Fruit fly (Drosophila melanogaster) whole organism, embryonic: ENCODE measurements around the gene CG3815.

Experiments
- Ada2b ChIP-seq: fragments of 200-800 bp; sonication (Bioruptor generic); IDR thresholded peaks from 2 replicates; pipeline ENCODE4 v1.3.6; 2022; ENCODE audit warnings: missing biosample characterization, missing genetic modification characterization
- Adf1 ChIP-seq: fragments of 200-800 bp; sonication (Bioruptor generic); IDR thresholded peaks from 2 replicates; pipeline ENCODE4 v1.3.6; 2022; ENCODE audit warnings: missing biosample characterization, missing genetic modification characterization
- CG10366 ChIP-seq: fragments of 200-800 bp; sonication (Bioruptor generic); IDR thresholded peaks from 2 replicates; pipeline ENCODE4 v1.3.6; 2022; ENCODE audit warnings: missing biosample characterization, missing genetic modification characterization
- CG11696 ChIP-seq: fragments of 200-800 bp; sonication (Bioruptor generic); IDR thresholded peaks from 2 replicates; pipeline ENCODE4 v1.3.6; 2022; ENCODE audit warnings: missing biosample characterization, missing genetic modification characterization
- CG1602 ChIP-seq: fragments of 200-800 bp; sonication (Bioruptor generic); optimal IDR thresholded peaks from 3 replicates; lab custom pipeline; 2016; ENCODE audit warnings: missing biosample characterization, missing genetic modification characterization
- CG17359 ChIP-seq: fragments of 200-800 bp; sonication (Bioruptor generic); optimal IDR thresholded peaks from 3 replicates; lab custom pipeline; 2018; ENCODE audit warnings: missing biosample characterization, mild to moderate bottlenecking, missing genetic modification characterization, moderate library complexity
- CG1832 ChIP-seq: fragments of 200-800 bp; sonication (Bioruptor generic); optimal IDR thresholded peaks from 2 replicates; lab custom pipeline; 2017; ENCODE audit warnings: missing biosample characterization, mild to moderate bottlenecking, missing genetic modification characterization, inconsistent platforms
- CG31388 ChIP-seq: fragments of 200-800 bp; sonication (Bioruptor generic); optimal IDR thresholded peaks from 2 replicates; lab custom pipeline; 2016; ENCODE audit warnings: missing biosample characterization, missing genetic modification characterization
- CG32767 ChIP-seq: fragments of 200-800 bp; sonication (Bioruptor generic); IDR thresholded peaks from 2 replicates; pipeline ENCODE4 v1.3.6; 2022; ENCODE audit warnings: missing biosample characterization, missing genetic modification characterization
- CG3995 ChIP-seq: fragments of 200-800 bp; sonication (Bioruptor generic); optimal IDR thresholded peaks from 3 replicates; lab custom pipeline; 2016; ENCODE audit warnings: missing biosample characterization, missing genetic modification characterization
- CG43689 ChIP-seq: fragments of 200-800 bp; sonication (Bioruptor generic); IDR thresholded peaks from 2 replicates; pipeline ENCODE4 v1.3.6; 2022; ENCODE audit warnings: missing biosample characterization, missing genetic modification characterization
- CG6175 ChIP-seq: fragments of 200-800 bp; sonication (Bioruptor generic); IDR thresholded peaks from 3 replicates; pipeline ENCODE4 v1.3.6; 2022; ENCODE audit warnings: missing biosample characterization, missing genetic modification characterization
- CG6791 ChIP-seq: fragments of 200-800 bp; sonication (Bioruptor generic); IDR thresholded peaks from 3 replicates; pipeline ENCODE4 v1.3.6; 2022; ENCODE audit warnings: missing biosample characterization, missing genetic modification characterization; ENCODE audit not compliant: partially characterized antibody
- CG7745 ChIP-seq: fragments of 200-800 bp; sonication (Bioruptor generic); optimal IDR thresholded peaks from 2 replicates; lab custom pipeline; 2018; ENCODE audit warnings: missing biosample characterization, mild to moderate bottlenecking, missing genetic modification characterization, moderate library complexity
- Chrac-16 ChIP-seq: fragments of 200-800 bp; sonication (Bioruptor generic); optimal IDR thresholded peaks from 3 replicates; lab custom pipeline; 2016; ENCODE audit warnings: missing biosample characterization, missing genetic modification characterization
- D ChIP-seq, 2 experiments: fragments of 200-800 bp in 1 of 2; fragments of >200 bp in 1 of 2; sonication (Bioruptor generic) in 1 of 2; optimal IDR thresholded peaks; 2 replicates in 1 of 2; 3 replicates in 1 of 2; lab custom pipeline; 2017; ENCODE audit warnings: mild to moderate bottlenecking in 1 of 2, missing biosample characterization in 1 of 2, missing genetic modification characterization in 1 of 2, missing genetic modification reagents in 1 of 2
- Dbx ChIP-seq: fragments of 200-800 bp; sonication (Bioruptor generic); IDR thresholded peaks from 3 replicates; pipeline ENCODE4 v1.3.6; 2022; ENCODE audit warnings: missing biosample characterization, missing genetic modification characterization
- Dip3 ChIP-seq: fragments of 200-800 bp; sonication (Bioruptor generic); optimal IDR thresholded peaks from 3 replicates; lab custom pipeline; 2016; ENCODE audit warnings: missing biosample characterization, missing genetic modification characterization
- Dll ChIP-seq: fragments of 200-800 bp; sonication (Bioruptor generic); IDR thresholded peaks from 4 replicates; pipeline ENCODE4 v1.3.6; 2022; ENCODE audit warnings: missing biosample characterization, missing genetic modification characterization; ENCODE audit not compliant: partially characterized antibody
- Drgx ChIP-seq: fragments of 200-800 bp; sonication (Bioruptor generic); IDR thresholded peaks from 2 replicates; pipeline ENCODE4 v1.3.6; 2022; ENCODE audit warnings: missing biosample characterization, missing genetic modification characterization
- Gsc ChIP-seq: fragments of 200-800 bp; sonication (Bioruptor generic); IDR thresholded peaks from 2 replicates; pipeline ENCODE4 v1.3.6; 2022; ENCODE audit warnings: missing biosample characterization, missing genetic modification characterization
- HLHmδ ChIP-seq: fragments of 200-800 bp; sonication (Bioruptor generic); optimal IDR thresholded peaks from 2 replicates; lab custom pipeline; 2018; ENCODE audit warnings: missing biosample characterization, mild to moderate bottlenecking, missing genetic modification characterization, moderate library complexity
- Hand ChIP-seq: fragments of 200-800 bp; sonication (Bioruptor generic); optimal IDR thresholded peaks from 2 replicates; lab custom pipeline; 2017; ENCODE audit warnings: mild to moderate bottlenecking, missing biosample characterization, missing genetic modification reagents, missing genetic modification characterization
- HmgZ ChIP-seq: fragments of 200-800 bp; sonication (Bioruptor generic); optimal IDR thresholded peaks from 2 replicates; lab custom pipeline; 2018; ENCODE audit warnings: missing biosample characterization, mild to moderate bottlenecking, missing genetic modification characterization
- Hmx ChIP-seq: fragments of 200-800 bp; sonication (Bioruptor generic); optimal IDR thresholded peaks from 2 replicates; lab custom pipeline; 2016; ENCODE audit warnings: missing biosample characterization, missing genetic modification characterization
- NC2α ChIP-seq: fragments of 200-800 bp; sonication (Bioruptor generic); optimal IDR thresholded peaks from 2 replicates; lab custom pipeline; 2016; ENCODE audit warnings: missing biosample characterization, missing genetic modification characterization
- NK7.1 ChIP-seq: fragments of 200-800 bp; sonication (Bioruptor generic); optimal IDR thresholded peaks from 3 replicates; lab custom pipeline; 2016; ENCODE audit warnings: missing biosample characterization, missing genetic modification characterization
- Side ChIP-seq: fragments of 200-800 bp; sonication (Bioruptor generic); optimal IDR thresholded peaks from 2 replicates; lab custom pipeline; 2016; ENCODE audit warnings: missing biosample characterization, missing genetic modification characterization
- dimm ChIP-seq: fragments of 200-800 bp; sonication (Bioruptor generic); IDR thresholded peaks from 2 replicates; pipeline ENCODE4 v1.3.6; 2022; ENCODE audit warnings: missing biosample characterization, missing genetic modification characterization
- ewg ChIP-seq: fragments of 200-800 bp; sonication (Bioruptor generic); optimal IDR thresholded peaks from 3 replicates; lab custom pipeline; 2017; ENCODE audit warnings: mild to moderate bottlenecking, missing biosample characterization, missing genetic modification reagents, missing genetic modification characterization
- fd96Cb ChIP-seq: fragments of 200-800 bp; sonication (Bioruptor generic); optimal IDR thresholded peaks from 2 replicates; lab custom pipeline; 2018; ENCODE audit warnings: missing biosample characterization, mild to moderate bottlenecking, missing genetic modification characterization, moderate library complexity
- gfzf ChIP-seq: fragments of 200-800 bp; sonication (Bioruptor generic); optimal IDR thresholded peaks from 2 replicates; lab custom pipeline; 2016; ENCODE audit warnings: missing biosample characterization, mild to moderate bottlenecking, missing genetic modification characterization, moderate library complexity
- gsb-n ChIP-seq: fragments of 200-800 bp; sonication (Bioruptor generic); optimal IDR thresholded peaks from 3 replicates; lab custom pipeline; 2018; ENCODE audit warnings: missing biosample characterization, mild to moderate bottlenecking, missing genetic modification characterization
- jigr1 ChIP-seq: fragments of 200-800 bp; sonication (Bioruptor generic); IDR thresholded peaks from 3 replicates; pipeline ENCODE4 v1.3.6; 2022; ENCODE audit warnings: missing biosample characterization, missing genetic modification characterization
- lmd ChIP-seq: fragments of 200-800 bp; sonication (Bioruptor generic); IDR thresholded peaks from 2 replicates; pipeline ENCODE4 v1.3.6; 2022; ENCODE audit warnings: missing biosample characterization, missing genetic modification characterization
- org-1 ChIP-seq: fragments of 200-800 bp; sonication (Bioruptor generic); optimal IDR thresholded peaks from 2 replicates; lab custom pipeline; 2017; ENCODE audit warnings: missing biosample characterization, missing genetic modification characterization
- pfk ChIP-seq: fragments of 200-800 bp; sonication (Bioruptor generic); optimal IDR thresholded peaks from 2 replicates; lab custom pipeline; 2018; ENCODE audit warnings: missing biosample characterization, mild to moderate bottlenecking, missing genetic modification characterization, moderate library complexity
- pnt ChIP-seq: fragments of 200-800 bp; sonication (Bioruptor generic); optimal IDR thresholded peaks from 3 replicates; lab custom pipeline; 2016; ENCODE audit warnings: missing biosample characterization, missing genetic modification characterization
- psq ChIP-seq: fragments of 200-800 bp; sonication (Bioruptor generic); optimal IDR thresholded peaks from 2 replicates; lab custom pipeline; 2017; ENCODE audit warnings: missing biosample characterization, missing genetic modification characterization
- repo ChIP-seq: fragments of 200-800 bp; sonication (Bioruptor generic); optimal IDR thresholded peaks from 2 replicates; lab custom pipeline; 2016; ENCODE audit warnings: missing biosample characterization, missing genetic modification characterization
- run ChIP-seq: fragments of 200-800 bp; sonication (Bioruptor generic); optimal IDR thresholded peaks from 3 replicates; lab custom pipeline; 2018; ENCODE audit warnings: missing biosample characterization, mild to moderate bottlenecking, missing genetic modification characterization
- sisA ChIP-seq: fragments of 200-800 bp; sonication (Bioruptor generic); IDR thresholded peaks from 2 replicates; pipeline ENCODE4 v1.3.6; 2022; ENCODE audit warnings: missing biosample characterization, missing genetic modification characterization
- tap ChIP-seq: fragments of 200-800 bp; optimal IDR thresholded peaks from 3 replicates; lab custom pipeline; 2019; ENCODE audit warnings: missing biosample characterization, mild to moderate bottlenecking, missing genetic modification characterization, moderate library complexity
- tio ChIP-seq: fragments of 200-800 bp; sonication (Bioruptor generic); optimal IDR thresholded peaks from 2 replicates; lab custom pipeline; 2017; ENCODE audit warnings: missing biosample characterization, missing genetic modification characterization, inconsistent platforms
- unc-4 ChIP-seq: fragments of 200-800 bp; sonication (Bioruptor generic); IDR thresholded peaks from 2 replicates; pipeline ENCODE4 v1.3.6; 2022; ENCODE audit warnings: missing biosample characterization, missing genetic modification characterization; ENCODE audit not compliant: partially characterized antibody
- vvl ChIP-seq: fragments of 200-800 bp; sonication (Bioruptor generic); IDR thresholded peaks from 2 replicates; pipeline ENCODE4 v1.3.6; 2022; ENCODE audit warnings: missing biosample characterization, missing genetic modification characterization

Gene CG3815

DNA sequence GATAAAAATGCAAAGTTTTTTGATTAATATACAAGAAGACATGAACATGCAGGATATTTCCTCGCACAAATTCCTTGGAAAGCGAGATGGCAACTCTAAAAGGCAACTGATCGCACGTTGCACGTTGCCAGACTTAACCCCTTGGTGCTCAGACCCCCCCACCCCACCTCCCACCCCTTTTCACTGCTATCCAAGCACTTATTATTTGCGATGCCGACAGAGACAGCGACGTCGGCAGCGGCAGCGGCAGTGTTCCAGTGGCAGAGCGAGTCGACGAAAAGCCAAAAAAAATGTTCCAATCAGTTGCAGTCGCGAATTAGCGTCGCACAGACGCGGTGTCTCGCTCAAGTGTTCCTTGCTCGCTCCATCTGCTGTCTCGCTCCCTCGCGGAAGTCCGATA, 8.5 kb downstream of the CG3815 start, which contains the start of gene CG3823:
TSS of gene CG3823 (plus strand) at position 301 of the 400 bp plus-strand sequence.
- TF ChIP-seq CG1832 (GFP tag; lab: Kevin White, UChicago) (peak; percentile 21), CG6175 (GFP tag; lab: Robert Waterston, UW) (0 out of 3 replicates have a peak, but pooled peaks have one; percentile 18), Adf1 (GFP tag; lab: Robert Waterston, UW) (peak; percentile 61), Dip3 (no peak)
- TF ChIP-seq, all 482 proteins: peak for 3

DNA sequence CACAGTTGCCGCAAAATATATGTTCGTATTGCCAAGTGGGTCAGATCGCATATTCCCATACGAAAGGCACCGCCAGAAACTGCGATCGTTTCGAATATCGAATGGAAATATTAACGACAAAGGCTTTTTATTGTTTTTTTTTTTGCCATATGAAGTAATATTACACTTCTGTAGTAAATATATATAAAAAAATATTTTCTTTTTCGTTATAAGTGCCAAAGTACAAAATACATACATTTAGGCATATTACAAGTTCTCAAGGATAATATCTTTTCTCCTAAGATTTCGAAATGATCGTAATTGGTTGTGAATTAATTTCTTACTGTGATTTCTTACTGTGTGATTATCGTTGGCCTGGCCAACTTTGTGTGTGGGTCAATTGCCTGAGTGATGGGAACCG, 9.0 kb downstream of the CG3815 start:
- no peak for TF ChIP-seq run (tag; lab: Kevin White, UChicago)
- no peak for TF ChIP-seq CG6791 (GFP tag; lab: Robert Waterston, UW)
- TF ChIP-seq Dbx (GFP tag; lab: Robert Waterston, UW) = no peak
- peak; percentile 26; the same call in 1 of the 2 replicates for TF ChIP-seq Drgx (GFP tag; lab: Robert Waterston, UW)

DNA sequence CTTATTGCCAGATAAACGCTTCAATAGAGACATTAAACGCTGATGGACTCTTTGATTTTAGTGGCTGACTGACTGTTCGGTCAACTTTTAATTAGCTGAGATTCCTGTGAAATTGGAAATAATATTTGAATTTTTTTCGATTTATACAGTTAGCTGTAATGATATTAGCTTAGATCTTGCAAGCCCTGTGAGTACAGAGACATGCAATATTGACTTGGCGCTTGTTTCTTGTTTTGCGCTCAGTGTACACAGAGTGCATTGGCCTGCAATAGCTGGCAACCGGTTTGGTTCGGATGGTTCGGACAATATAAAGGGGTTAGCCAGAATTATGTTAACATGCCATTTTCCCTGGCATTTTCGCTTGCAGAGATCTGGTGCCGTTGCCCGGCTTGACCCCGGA, 10.1 kb downstream of the CG3815 start:
- peak; percentile 47; the same call in 1 of the 2 replicates for TF ChIP-seq Drgx (GFP tag; lab: Robert Waterston, UW)
- TF ChIP-seq Dll (GFP tag; lab: Robert Waterston, UW) = no peak
- TF ChIP-seq Side (GFP tag; lab: Kevin White, UChicago) = no peak
- TF ChIP-seq, all 482 proteins: peak for 1

DNA sequence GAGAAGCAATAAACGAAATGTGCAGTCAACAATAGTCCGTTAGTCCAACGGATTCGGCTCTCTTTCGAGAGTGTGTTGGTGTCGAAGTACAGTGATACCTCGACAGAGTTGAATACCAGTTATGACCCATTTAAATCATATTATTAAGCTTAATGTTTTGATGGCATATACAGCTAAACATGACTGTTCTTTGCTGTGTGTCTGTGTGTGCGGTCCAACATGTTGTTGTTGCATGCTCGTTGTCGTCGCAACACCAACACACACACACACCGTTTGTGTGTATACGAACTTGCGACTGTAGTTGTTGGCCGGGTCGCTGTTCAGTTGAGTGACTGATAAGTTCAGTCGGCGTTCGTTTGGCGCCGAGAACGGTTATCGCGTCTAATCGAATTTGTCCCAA, 13.7 kb downstream of the CG3815 start, which contains the start of gene CG15894:
TSS of gene CG15894 (plus strand) at position 361 of the 400 bp plus-strand sequence.
- TF ChIP-seq NC2α (GFP tag; lab: Kevin White, UChicago) = no peak
- TF ChIP-seq HmgZ = no peak
- no peak for TF ChIP-seq CG7745
- no peak for TF ChIP-seq Gsc (GFP tag; lab: Robert Waterston, UW)
- TF ChIP-seq sisA (GFP tag; lab: Robert Waterston, UW) = no peak
- no peak for TF ChIP-seq jigr1
- no peak for TF ChIP-seq pnt (GFP tag; lab: Kevin White, UChicago)
- TF ChIP-seq CG31388 (GFP tag; lab: Kevin White, UChicago) = no peak
- no peak for TF ChIP-seq CG1602 (GFP tag; lab: Kevin White, UChicago)
- no peak for TF ChIP-seq CG43689 (GFP tag; lab: Robert Waterston, UW)
- no peak for TF ChIP-seq tap (tag; lab: Kevin White, UChicago)
- TF ChIP-seq Hand (GFP tag; lab: Kevin White, UChicago) = no peak
- no peak for TF ChIP-seq CG10366 (GFP tag; lab: Robert Waterston, UW)
- no peak for TF ChIP-seq pfk (GFP tag; lab: Kevin White, UChicago)
- TF ChIP-seq gsb-n = no peak
- no peak for TF ChIP-seq ewg (GFP tag; lab: Kevin White, UChicago)
- TF ChIP-seq repo (GFP tag; lab: Kevin White, UChicago) = no peak
- no peak for TF ChIP-seq CG3995
- TF ChIP-seq CG32767 (GFP tag; lab: Robert Waterston, UW) = no peak
- TF ChIP-seq CG11696 (GFP tag; lab: Robert Waterston, UW) = no peak
- peak; percentile 21; the same call in 1 of the 2 replicates for TF ChIP-seq lmd
- no peak for TF ChIP-seq Hmx
- no peak for TF ChIP-seq dimm
- TF ChIP-seq D (optimal IDR thresholded peaks at IDR 0.05; lab: Kevin White, UChicago) = no peak
- no peak for TF ChIP-seq D (GFP tag; optimal IDR thresholded peaks at IDR 0.05; lab: Kevin White, UChicago)
- no peak for TF ChIP-seq fd96Cb (tag; lab: Kevin White, UChicago)
- no peak for TF ChIP-seq Chrac-16
- peak; percentile 40 for TF ChIP-seq CG17359
- TF ChIP-seq psq (GFP tag; lab: Kevin White, UChicago) = no peak
- TF ChIP-seq unc-4 = no peak
- TF ChIP-seq Ada2b = no peak
- TF ChIP-seq HLHmδ (GFP tag; lab: Kevin White, UChicago) = no peak
- TF ChIP-seq NK7.1 = no peak
- TF ChIP-seq vvl = no peak
- no peak for TF ChIP-seq org-1 (GFP tag; lab: Kevin White, UChicago)
- TF ChIP-seq gfzf = no peak
- no peak for TF ChIP-seq tio (GFP tag; lab: Kevin White, UChicago)
